Worm (Caenorhabditis elegans) whole organism, midembryonic: Measurements from ENCODE around the gene sup-9.

Experiments used
- cog-1 ChIP-seq: sonication (generic microtip); optimal IDR thresholded peaks from 2 replicates; lab custom pipeline; 2016; ENCODE audit warnings: missing genetic modification characterization, missing compliant biosample characterization
- flt-1 ChIP-seq: fragments of 200-800 bp; sonication (Bioruptor generic); IDR thresholded peaks from 2 replicates; pipeline ENCODE4 v1.3.6; 2022; ENCODE audit warnings: missing genetic modification characterization, missing compliant biosample characterization
- med-1 ChIP-seq: sonication (generic microtip); optimal IDR thresholded peaks from 2 replicates; lab custom pipeline; 2017; ENCODE audit warnings: missing genetic modification characterization, mild to moderate bottlenecking, missing compliant biosample characterization, antibody characterized with exemption, missing genetic modification reagents; ENCODE audit not compliant: insufficient read depth

ce11 chrII:2698378-2698777, 11.6 kb upstream of the sup-9 start, which contains the start of gene sri-62:
- no peak for TF ChIP-seq med-1
- TF ChIP-seq flt-1: no peak
- no peak for TF ChIP-seq cog-1
